Worm (Caenorhabditis elegans) whole organism, L1 larva: ENCODE results near the gene F09E10.1.

Experiments used
- F16B12.6 ChIP-seq: fragments of 150-350 bp; optimal IDR thresholded peaks from 2 replicates; lab custom pipeline; 2014; ENCODE audit warnings: missing biosample characterization, missing genetic modification characterization
- aha-1 ChIP-seq: fragments of 150-350 bp; optimal IDR thresholded peaks from 2 replicates; lab custom pipeline; 2014; ENCODE audit warnings: missing biosample characterization, missing genetic modification characterization
- aly-2 ChIP-seq: fragments of 150-350 bp; optimal IDR thresholded peaks from 2 replicates; lab custom pipeline; 2014; ENCODE audit warnings: missing biosample characterization, missing genetic modification characterization
- ama-1 ChIP-seq: fragments of 150-350 bp; optimal IDR thresholded peaks from 2 replicates; lab custom pipeline; 2014
- blmp-1 ChIP-seq: fragments of 150-350 bp; optimal IDR thresholded peaks from 2 replicates; lab custom pipeline; 2014; ENCODE audit warnings: missing biosample characterization, missing genetic modification characterization
- ceh-82 ChIP-seq, 3 experiments: fragments of 150-350 bp in 1 of 3; sonication (generic microtip) in 2 of 3; optimal IDR thresholded peaks; 2 replicates each; lab custom pipeline; 2014 to 2017; ENCODE audit warnings: missing biosample characterization in 3 of 3, missing genetic modification characterization in 3 of 3
- efl-3 ChIP-seq: fragments of 200-800 bp; sonication (Bioruptor generic); optimal IDR thresholded peaks from 2 replicates; lab custom pipeline; 2018; ENCODE audit warnings: mild to moderate bottlenecking, missing genetic modification characterization, missing compliant biosample characterization
- egl-27 ChIP-seq, 2 experiments: fragments of 150-350 bp in 1 of 2; sonication (generic microtip); optimal IDR thresholded peaks; 3 replicates each; lab custom pipeline; 2017 to 2018; ENCODE audit warnings: missing biosample characterization in 2 of 2, missing genetic modification characterization in 2 of 2, missing genetic modification reagents in 2 of 2
- elt-2 ChIP-seq: sonication (generic microtip); optimal IDR thresholded peaks from 2 replicates; lab custom pipeline; 2016; ENCODE audit warnings: missing genetic modification characterization, mild to moderate bottlenecking, inconsistent platforms, missing compliant biosample characterization, missing genetic modification reagents
- elt-3 ChIP-seq, 6 experiments: fragments of 150-350 bp in 1 of 6; sonication (generic microtip); optimal IDR thresholded peaks; 2 replicates each; lab custom pipeline; 2017 to 2018; ENCODE audit warnings: missing biosample characterization in 6 of 6, missing genetic modification characterization in 6 of 6, inconsistent platforms in 1 of 6
- ets-5 ChIP-seq: fragments of 200-800 bp; sonication (Bioruptor generic); IDR thresholded peaks from 2 replicates; pipeline ENCODE4 v1.3.6; 2022; ENCODE audit warnings: missing genetic modification characterization, missing compliant biosample characterization
- fkh-10 ChIP-seq: sonication (generic microtip); optimal IDR thresholded peaks from 2 replicates; lab custom pipeline; 2017; ENCODE audit warnings: missing biosample characterization, missing genetic modification reagents, missing genetic modification characterization
- fkh-4 ChIP-seq: sonication (generic microtip); optimal IDR thresholded peaks from 2 replicates; lab custom pipeline; 2016; ENCODE audit warnings: missing compliant biosample characterization, missing genetic modification characterization, borderline replicate concordance
- hlh-17 ChIP-seq: fragments of 200-800 bp; sonication (Bioruptor generic); optimal IDR thresholded peaks from 2 replicates; lab custom pipeline; 2018; ENCODE audit warnings: missing genetic modification characterization, mild to moderate bottlenecking, missing compliant biosample characterization, moderate library complexity, borderline replicate concordance
- hlh-4 ChIP-seq: sonication (generic microtip); optimal IDR thresholded peaks from 2 replicates; lab custom pipeline; 2016; ENCODE audit warnings: mild to moderate bottlenecking, missing genetic modification characterization, missing compliant biosample characterization
- hpl-2 ChIP-seq: fragments of 150-350 bp; optimal IDR thresholded peaks from 2 replicates; lab custom pipeline; 2014; ENCODE audit warnings: missing biosample characterization, missing genetic modification reagents, missing genetic modification characterization
- jun-1 ChIP-seq: fragments of 150-350 bp; optimal IDR thresholded peaks from 2 replicates; lab custom pipeline; 2014; ENCODE audit warnings: missing biosample characterization, missing genetic modification reagents, missing genetic modification characterization
- lin-13 ChIP-seq: fragments of 150-350 bp; optimal IDR thresholded peaks from 2 replicates; lab custom pipeline; 2014; ENCODE audit warnings: missing biosample characterization, missing genetic modification reagents, missing genetic modification characterization
- lin-14 ChIP-seq: fragments of 200-800 bp; sonication (Bioruptor generic); optimal IDR thresholded peaks from 2 replicates; lab custom pipeline; 2018; ENCODE audit warnings: mild to moderate bottlenecking, missing genetic modification characterization, moderate library complexity, missing compliant biosample characterization
- lin-35 ChIP-seq, 2 experiments: fragments of 150-350 bp; optimal IDR thresholded peaks; 2 replicates each; lab custom pipeline; 2014; ENCODE audit warnings: missing biosample characterization in 2 of 2, missing genetic modification characterization in 2 of 2, missing genetic modification reagents in 2 of 2
- lir-3 ChIP-seq: sonication (generic microtip); optimal IDR thresholded peaks from 2 replicates; lab custom pipeline; 2016; ENCODE audit warnings: mild to moderate bottlenecking, missing genetic modification characterization, moderate library complexity, missing compliant biosample characterization; ENCODE audit not compliant: poor library complexity
- lsy-2 ChIP-seq, 2 experiments: fragments of 150-350 bp; optimal IDR thresholded peaks; 2 replicates each; lab custom pipeline; 2014; ENCODE audit warnings: missing biosample characterization in 2 of 2, missing genetic modification characterization in 2 of 2
- mab-9 ChIP-seq: fragments of 200-800 bp; sonication (Bioruptor generic); IDR thresholded peaks from 2 replicates; pipeline ENCODE4 v1.3.6; 2022; ENCODE audit warnings: missing genetic modification reagents, missing genetic modification characterization, missing compliant biosample characterization
- mdl-1 ChIP-seq, 2 experiments: fragments of 150-350 bp; optimal IDR thresholded peaks; 2 replicates each; lab custom pipeline; 2014 to 2017; ENCODE audit warnings: missing biosample characterization in 2 of 2, missing genetic modification characterization in 2 of 2, inconsistent platforms in 1 of 2
- nhr-11 ChIP-seq: fragments of 150-350 bp; optimal IDR thresholded peaks from 2 replicates; lab custom pipeline; 2014; ENCODE audit warnings: missing biosample characterization, missing genetic modification characterization
- nhr-12 ChIP-seq: sonication (generic microtip); optimal IDR thresholded peaks from 2 replicates; lab custom pipeline; 2017; ENCODE audit warnings: missing biosample characterization, missing genetic modification characterization
- nhr-19 ChIP-seq: fragments of 200-800 bp; sonication (Bioruptor generic); conservative IDR thresholded peaks from 2 replicates; pipeline ENCODE4 v1.3.6; 2022; ENCODE audit warnings: missing genetic modification characterization, missing compliant biosample characterization
- nhr-20 ChIP-seq: sonication (generic microtip); optimal IDR thresholded peaks from 2 replicates; lab custom pipeline; 2016; ENCODE audit warnings: mild to moderate bottlenecking, missing genetic modification characterization, missing compliant biosample characterization
- nhr-237 ChIP-seq: fragments of 150-350 bp; optimal IDR thresholded peaks from 2 replicates; lab custom pipeline; 2014; ENCODE audit warnings: missing biosample characterization, missing genetic modification characterization
- nhr-47 ChIP-seq: sonication (generic microtip); optimal IDR thresholded peaks from 2 replicates; lab custom pipeline; 2016; ENCODE audit warnings: mild to moderate bottlenecking, missing genetic modification characterization, moderate library complexity, missing compliant biosample characterization
- nhr-71 ChIP-seq: sonication (generic microtip); optimal IDR thresholded peaks from 2 replicates; lab custom pipeline; 2016; ENCODE audit warnings: mild to moderate bottlenecking, missing genetic modification characterization, moderate library complexity, missing compliant biosample characterization
- nhr-76 ChIP-seq: sonication (generic microtip); optimal IDR thresholded peaks from 2 replicates; lab custom pipeline; 2017; ENCODE audit warnings: missing biosample characterization, missing genetic modification characterization
- nhr-84 ChIP-seq: sonication (generic microtip); optimal IDR thresholded peaks from 2 replicates; lab custom pipeline; 2017; ENCODE audit warnings: missing biosample characterization, missing genetic modification characterization
- nhr-90 ChIP-seq: sonication (generic microtip); optimal IDR thresholded peaks from 2 replicates; lab custom pipeline; 2016; ENCODE audit warnings: mild to moderate bottlenecking, missing genetic modification characterization, missing compliant biosample characterization; ENCODE audit not compliant: poor library complexity
- pag-3 ChIP-seq: sonication (generic microtip); optimal IDR thresholded peaks from 2 replicates; lab custom pipeline; 2017; ENCODE audit warnings: missing genetic modification characterization, mild to moderate bottlenecking, missing compliant biosample characterization, antibody characterized with exemption, borderline replicate concordance; ENCODE audit not compliant: insufficient read depth
- pax-3 ChIP-seq: fragments of 200-800 bp; sonication (Bioruptor generic); optimal IDR thresholded peaks from 2 replicates; lab custom pipeline; 2018; ENCODE audit warnings: mild to moderate bottlenecking, missing genetic modification characterization, moderate library complexity, missing compliant biosample characterization
- pqm-1 ChIP-seq: sonication (generic microtip); optimal IDR thresholded peaks from 3 replicates; lab custom pipeline; 2017; ENCODE audit warnings: missing biosample characterization, missing genetic modification characterization
- rnt-1 ChIP-seq: sonication (generic microtip); optimal IDR thresholded peaks from 2 replicates; lab custom pipeline; 2016; ENCODE audit warnings: mild to moderate bottlenecking, missing genetic modification characterization, moderate library complexity, missing compliant biosample characterization
- skn-1 ChIP-seq: fragments of 150-350 bp; optimal IDR thresholded peaks from 2 replicates; lab custom pipeline; 2014; ENCODE audit warnings: missing biosample characterization, missing genetic modification characterization
- snu-23 ChIP-seq: sonication (generic microtip); optimal IDR thresholded peaks from 2 replicates; lab custom pipeline; 2016; ENCODE audit warnings: missing genetic modification characterization, missing compliant biosample characterization
- sox-4 ChIP-seq: sonication (generic microtip); optimal IDR thresholded peaks from 2 replicates; lab custom pipeline; 2016; ENCODE audit warnings: missing genetic modification characterization, missing compliant biosample characterization
- sup-37 ChIP-seq: fragments of 200-800 bp; sonication (Bioruptor generic); optimal IDR thresholded peaks from 2 replicates; lab custom pipeline; 2018; ENCODE audit warnings: mild to moderate bottlenecking, missing genetic modification characterization, missing compliant biosample characterization
- swsn-7 ChIP-seq: sonication (generic microtip); optimal IDR thresholded peaks from 2 replicates; lab custom pipeline; 2016; ENCODE audit warnings: missing genetic modification characterization, missing compliant biosample characterization
- tbx-2 ChIP-seq: sonication (generic microtip); optimal IDR thresholded peaks from 2 replicates; lab custom pipeline; 2016; ENCODE audit warnings: missing genetic modification characterization, missing compliant biosample characterization
- tlp-1 ChIP-seq: fragments of 150-350 bp; optimal IDR thresholded peaks from 2 replicates; lab custom pipeline; 2014; ENCODE audit warnings: missing biosample characterization, missing genetic modification characterization
- unc-130 ChIP-seq: fragments of 150-350 bp; optimal IDR thresholded peaks from 2 replicates; lab custom pipeline; 2017; ENCODE audit warnings: missing biosample characterization, missing genetic modification characterization, inconsistent platforms
- unc-62 ChIP-seq: fragments of 150-350 bp; optimal IDR thresholded peaks from 2 replicates; lab custom pipeline; 2014; ENCODE audit warnings: missing biosample characterization, missing genetic modification reagents, missing genetic modification characterization
- unc-86 ChIP-seq: sonication (generic microtip); optimal IDR thresholded peaks from 2 replicates; lab custom pipeline; 2016; ENCODE audit warnings: missing genetic modification characterization, missing compliant biosample characterization
- vab-15 ChIP-seq: sonication (generic microtip); optimal IDR thresholded peaks from 2 replicates; lab custom pipeline; 2017; ENCODE audit warnings: missing genotype, mild to moderate bottlenecking, missing genetic modification characterization, missing compliant biosample characterization
- zag-1 ChIP-seq: fragments of 150-350 bp; optimal IDR thresholded peaks from 2 replicates; lab custom pipeline; 2014; ENCODE audit warnings: missing biosample characterization, missing genetic modification characterization
- zip-4 ChIP-seq: fragments of 200-800 bp; sonication (Bioruptor generic); optimal IDR thresholded peaks from 2 replicates; lab custom pipeline; 2018; ENCODE audit warnings: mild to moderate bottlenecking, missing genetic modification characterization, moderate library complexity, missing compliant biosample characterization
- ztf-4 ChIP-seq: fragments of 150-350 bp; optimal IDR thresholded peaks from 2 replicates; lab custom pipeline; 2014; ENCODE audit warnings: missing biosample characterization, missing genetic modification characterization

Gene F09E10.1

ce11 chrX:1504529-1505080, 2.0 kb downstream of the F09E10.1 start (continued):
- TF ChIP-seq sup-37 (GFP tag; lab: Kevin White, UChicago) (peak; percentile 85), F16B12.6 (peak; percentile 15), nhr-237 (tag; lab: Kevin White, UChicago) (peak; percentile 65), efl-3 (GFP tag; lab: Kevin White, UChicago) (peak; percentile 35), vab-15 (peak; percentile 79), zip-4 (GFP tag; lab: Kevin White, UChicago) (peak; percentile 64), pax-3 (tag; lab: Kevin White, UChicago) (peak; percentile 84), nhr-84 (tag; lab: Kevin White, UChicago) (no peak), ztf-4 (tag; lab: Kevin White, UChicago) (peak; percentile 82), nhr-19 (GFP tag; lab: Robert Waterston, UW) (peak; percentile 95), nhr-76 (tag; lab: Kevin White, UChicago) (no peak), nhr-12 (tag; lab: Kevin White, UChicago) (no peak), aly-2 (tag; lab: Kevin White, UChicago) (no peak), unc-86 (tag; lab: Kevin White, UChicago) (no peak), ets-5 (GFP tag; lab: Robert Waterston, UW) (no peak), tlp-1 (tag; lab: Kevin White, UChicago) (peak; percentile 6), jun-1 (peak; percentile 70), sox-4 (tag; lab: Kevin White, UChicago) (peak; percentile 49), nhr-47 (tag; lab: Kevin White, UChicago) (peak; percentile 92), lin-35 (GFP tag; optimal IDR thresholded peaks at IDR 0.05; lab: Kevin White, UChicago) (peak; percentile 58 to 92), pag-3 (no peak), egl-27 (tag; optimal IDR thresholded peaks at IDR 0.05; lab: Kevin White, UChicago) (peak in 1 of 2 experiments; percentile 8), mab-9 (peak; percentile 78; the same call in 1 of the 2 replicates), fkh-4 (no peak), ama-1 (lab: Kevin White, UChicago) (peak; percentile 99), hpl-2 (GFP tag; lab: Kevin White, UChicago) (peak; percentile 90), mdl-1 (tag; optimal IDR thresholded peaks at IDR 0.05; lab: Kevin White, UChicago) (peak in 1 of 2 experiments; percentile 99), fkh-10 (GFP tag; lab: Kevin White, UChicago) (no peak), unc-130 (tag; lab: Kevin White, UChicago) (peak; percentile 96), lin-13 (GFP tag; lab: Kevin White, UChicago) (peak; percentile 92), pqm-1 (tag; lab: Kevin White, UChicago) (no peak), swsn-7 (tag; lab: Kevin White, UChicago) (peak; percentile 85), nhr-20 (tag; lab: Kevin White, UChicago) (peak; percentile 99), nhr-90 (tag; lab: Kevin White, UChicago) (peak; percentile 98), lir-3 (tag; lab: Kevin White, UChicago) (peak; percentile 88), elt-3 (tag; optimal IDR thresholded peaks at IDR 0.05; lab: Kevin White, UChicago) (peak; percentile 34 to 100 (median 85)), ceh-82 (tag; optimal IDR thresholded peaks at IDR 0.05; lab: Kevin White, UChicago) (peak in 1 of 3 experiments; percentile 2), nhr-71 (tag; lab: Kevin White, UChicago) (peak; percentile 99), blmp-1 (peak; percentile 90), aha-1 (tag; lab: Kevin White, UChicago) (peak; percentile 98), elt-2 (tag; lab: Kevin White, UChicago) (peak; percentile 98), hlh-4 (tag; lab: Kevin White, UChicago) (no peak), tbx-2 (tag; lab: Kevin White, UChicago) (peak; percentile 96), rnt-1 (peak; percentile 91), unc-62 (GFP tag; lab: Kevin White, UChicago) (no peak), hlh-17 (peak; percentile 46), snu-23 (GFP tag; lab: Kevin White, UChicago) (peak; percentile 96), lin-14 (GFP tag; lab: Kevin White, UChicago) (peak; percentile 95), zag-1 (tag; lab: Kevin White, UChicago) (no peak), skn-1 (tag; lab: Kevin White, UChicago) (peak; percentile 95), nhr-11 (tag; lab: Kevin White, UChicago) (peak; percentile 75), lsy-2 (tag; optimal IDR thresholded peaks at IDR 0.05; lab: Kevin White, UChicago) (peak; percentile 82 to 96)
- TF ChIP-seq, all 84 proteins: peak for 58
